Worm (Caenorhabditis elegans) whole organism, L1 larva: Measurements from ENCODE around the gene lin-1.
A peak's percentile ranks its signal among the peaks of the same experiment; 100 is the strongest.

Experiments
- C34B4.2 ChIP-seq: sonication (generic microtip); optimal IDR thresholded peaks from 2 replicates; lab custom pipeline; 2017; ENCODE audit warnings: mild to moderate bottlenecking, missing genetic modification characterization, missing compliant biosample characterization
- F16B12.6 ChIP-seq: fragments of 150-350 bp; optimal IDR thresholded peaks from 2 replicates; lab custom pipeline; 2014; ENCODE audit warnings: missing biosample characterization, missing genetic modification characterization
- Y116A8C.19 ChIP-seq: sonication (generic microtip); optimal IDR thresholded peaks from 2 replicates; lab custom pipeline; 2016; ENCODE audit warnings: missing compliant biosample characterization, missing genetic modification characterization, borderline replicate concordance
- alr-1 ChIP-seq: fragments of 200-800 bp; sonication (Bioruptor generic); optimal IDR thresholded peaks from 2 replicates; lab custom pipeline; 2018; ENCODE audit warnings: borderline replicate concordance, mild to moderate bottlenecking, missing genetic modification characterization, missing compliant biosample characterization
- ama-1 ChIP-seq: fragments of 150-350 bp; optimal IDR thresholded peaks from 2 replicates; lab custom pipeline; 2014
- blmp-1 ChIP-seq: fragments of 150-350 bp; optimal IDR thresholded peaks from 2 replicates; lab custom pipeline; 2014; ENCODE audit warnings: missing biosample characterization, missing genetic modification characterization
- ceh-82 ChIP-seq, 3 experiments: fragments of 150-350 bp in 1 of 3; sonication (generic microtip) in 2 of 3; optimal IDR thresholded peaks; 2 replicates each; lab custom pipeline; 2014 to 2017; ENCODE audit warnings: missing biosample characterization in 3 of 3, missing genetic modification characterization in 3 of 3
- ceh-88 ChIP-seq: fragments of 200-800 bp; sonication (Bioruptor generic); IDR thresholded peaks from 2 replicates; pipeline ENCODE4 v1.3.6; 2022; ENCODE audit warnings: missing genetic modification characterization, missing compliant biosample characterization
- ceh-90 ChIP-seq: sonication (generic microtip); optimal IDR thresholded peaks from 2 replicates; lab custom pipeline; 2016; ENCODE audit warnings: missing genetic modification characterization, missing compliant biosample characterization
- ces-1 ChIP-seq: fragments of 150-350 bp; optimal IDR thresholded peaks from 2 replicates; lab custom pipeline; 2014; ENCODE audit warnings: missing biosample characterization, missing genetic modification reagents, missing genetic modification characterization
- dpl-1 ChIP-seq, 3 experiments: fragments of 150-350 bp in 2 of 3; sonication (generic microtip) in 1 of 3; optimal IDR thresholded peaks; 2 replicates each; lab custom pipeline; 2014 to 2017; ENCODE audit warnings: missing biosample characterization in 3 of 3, missing genetic modification characterization in 3 of 3, missing genetic modification reagents in 3 of 3
- efl-1 ChIP-seq, 4 experiments: fragments of 150-350 bp; optimal IDR thresholded peaks in 3 of 4; peaks in 1 of 4; 1 replicate in 1 of 4; 2 replicates in 3 of 4; lab custom pipeline; 2014; ENCODE audit warnings: missing biosample characterization in 2 of 4, missing genetic modification characterization in 2 of 4, missing genetic modification reagents in 2 of 4
- efl-3 ChIP-seq: fragments of 200-800 bp; sonication (Bioruptor generic); optimal IDR thresholded peaks from 2 replicates; lab custom pipeline; 2018; ENCODE audit warnings: mild to moderate bottlenecking, missing genetic modification characterization, missing compliant biosample characterization
- egl-27 ChIP-seq, 2 experiments: fragments of 150-350 bp in 1 of 2; sonication (generic microtip); optimal IDR thresholded peaks; 3 replicates each; lab custom pipeline; 2017 to 2018; ENCODE audit warnings: missing biosample characterization in 2 of 2, missing genetic modification characterization in 2 of 2, missing genetic modification reagents in 2 of 2
- elt-3 ChIP-seq, 6 experiments: fragments of 150-350 bp in 1 of 6; sonication (generic microtip); optimal IDR thresholded peaks; 2 replicates each; lab custom pipeline; 2017 to 2018; ENCODE audit warnings: missing biosample characterization in 6 of 6, missing genetic modification characterization in 6 of 6, inconsistent platforms in 1 of 6
- ets-5 ChIP-seq: fragments of 200-800 bp; sonication (Bioruptor generic); IDR thresholded peaks from 2 replicates; pipeline ENCODE4 v1.3.6; 2022; ENCODE audit warnings: missing genetic modification characterization, missing compliant biosample characterization
- fkh-10 ChIP-seq: sonication (generic microtip); optimal IDR thresholded peaks from 2 replicates; lab custom pipeline; 2017; ENCODE audit warnings: missing biosample characterization, missing genetic modification reagents, missing genetic modification characterization
- fkh-4 ChIP-seq: sonication (generic microtip); optimal IDR thresholded peaks from 2 replicates; lab custom pipeline; 2016; ENCODE audit warnings: missing compliant biosample characterization, missing genetic modification characterization, borderline replicate concordance
- fkh-8 ChIP-seq: sonication (generic microtip); optimal IDR thresholded peaks from 2 replicates; lab custom pipeline; 2016; ENCODE audit warnings: mild to moderate bottlenecking, missing genetic modification characterization, missing compliant biosample characterization
- fos-1 ChIP-seq: fragments of 150-350 bp; optimal IDR thresholded peaks from 2 replicates; lab custom pipeline; 2014; ENCODE audit warnings: missing biosample characterization, missing genetic modification characterization
- hlh-4 ChIP-seq: sonication (generic microtip); optimal IDR thresholded peaks from 2 replicates; lab custom pipeline; 2016; ENCODE audit warnings: mild to moderate bottlenecking, missing genetic modification characterization, missing compliant biosample characterization
- hpl-2 ChIP-seq: fragments of 150-350 bp; optimal IDR thresholded peaks from 2 replicates; lab custom pipeline; 2014; ENCODE audit warnings: missing biosample characterization, missing genetic modification reagents, missing genetic modification characterization
- irx-1 ChIP-seq: sonication (generic microtip); optimal IDR thresholded peaks from 2 replicates; lab custom pipeline; 2016; ENCODE audit warnings: missing genetic modification characterization, missing compliant biosample characterization
- isw-1 ChIP-seq: fragments of 200-800 bp; sonication (Bioruptor generic); IDR thresholded peaks from 2 replicates; pipeline ENCODE4 v1.3.6; 2022; ENCODE audit warnings: missing genetic modification characterization, missing compliant biosample characterization
- lin-13 ChIP-seq: fragments of 150-350 bp; optimal IDR thresholded peaks from 2 replicates; lab custom pipeline; 2014; ENCODE audit warnings: missing biosample characterization, missing genetic modification reagents, missing genetic modification characterization
- lin-14 ChIP-seq: fragments of 200-800 bp; sonication (Bioruptor generic); optimal IDR thresholded peaks from 2 replicates; lab custom pipeline; 2018; ENCODE audit warnings: mild to moderate bottlenecking, missing genetic modification characterization, moderate library complexity, missing compliant biosample characterization
- lin-35 ChIP-seq, 2 experiments: fragments of 150-350 bp; optimal IDR thresholded peaks; 2 replicates each; lab custom pipeline; 2014; ENCODE audit warnings: missing biosample characterization in 2 of 2, missing genetic modification characterization in 2 of 2, missing genetic modification reagents in 2 of 2
- mab-9 ChIP-seq: fragments of 200-800 bp; sonication (Bioruptor generic); IDR thresholded peaks from 2 replicates; pipeline ENCODE4 v1.3.6; 2022; ENCODE audit warnings: missing genetic modification reagents, missing genetic modification characterization, missing compliant biosample characterization
- mep-1 ChIP-seq: fragments of 150-350 bp; optimal IDR thresholded peaks from 2 replicates; lab custom pipeline; 2014; ENCODE audit warnings: missing biosample characterization, missing genetic modification characterization
- nhr-12 ChIP-seq: sonication (generic microtip); optimal IDR thresholded peaks from 2 replicates; lab custom pipeline; 2017; ENCODE audit warnings: missing biosample characterization, missing genetic modification characterization
- nhr-20 ChIP-seq: sonication (generic microtip); optimal IDR thresholded peaks from 2 replicates; lab custom pipeline; 2016; ENCODE audit warnings: mild to moderate bottlenecking, missing genetic modification characterization, missing compliant biosample characterization
- nhr-237 ChIP-seq: fragments of 150-350 bp; optimal IDR thresholded peaks from 2 replicates; lab custom pipeline; 2014; ENCODE audit warnings: missing biosample characterization, missing genetic modification characterization
- nhr-76 ChIP-seq: sonication (generic microtip); optimal IDR thresholded peaks from 2 replicates; lab custom pipeline; 2017; ENCODE audit warnings: missing biosample characterization, missing genetic modification characterization
- nhr-77 ChIP-seq: fragments of 150-350 bp; optimal IDR thresholded peaks from 2 replicates; lab custom pipeline; 2014; ENCODE audit warnings: missing biosample characterization, missing genetic modification characterization
- pqm-1 ChIP-seq: sonication (generic microtip); optimal IDR thresholded peaks from 3 replicates; lab custom pipeline; 2017; ENCODE audit warnings: missing biosample characterization, missing genetic modification characterization
- rnt-1 ChIP-seq: sonication (generic microtip); optimal IDR thresholded peaks from 2 replicates; lab custom pipeline; 2016; ENCODE audit warnings: mild to moderate bottlenecking, missing genetic modification characterization, moderate library complexity, missing compliant biosample characterization
- skn-1 ChIP-seq: fragments of 150-350 bp; optimal IDR thresholded peaks from 2 replicates; lab custom pipeline; 2014; ENCODE audit warnings: missing biosample characterization, missing genetic modification characterization
- snpc-4 ChIP-seq: fragments of 150-350 bp; optimal IDR thresholded peaks from 2 replicates; lab custom pipeline; 2014; ENCODE audit warnings: missing biosample characterization, missing genetic modification characterization
- snu-23 ChIP-seq: sonication (generic microtip); optimal IDR thresholded peaks from 2 replicates; lab custom pipeline; 2016; ENCODE audit warnings: missing genetic modification characterization, missing compliant biosample characterization
- sox-4 ChIP-seq: sonication (generic microtip); optimal IDR thresholded peaks from 2 replicates; lab custom pipeline; 2016; ENCODE audit warnings: missing genetic modification characterization, missing compliant biosample characterization
- sptf-1 ChIP-seq: fragments of 150-350 bp; optimal IDR thresholded peaks from 2 replicates; lab custom pipeline; 2014; ENCODE audit warnings: missing biosample characterization, missing genetic modification characterization
- sup-37 ChIP-seq: fragments of 200-800 bp; sonication (Bioruptor generic); optimal IDR thresholded peaks from 2 replicates; lab custom pipeline; 2018; ENCODE audit warnings: mild to moderate bottlenecking, missing genetic modification characterization, missing compliant biosample characterization
- tbx-2 ChIP-seq: sonication (generic microtip); optimal IDR thresholded peaks from 2 replicates; lab custom pipeline; 2016; ENCODE audit warnings: missing genetic modification characterization, missing compliant biosample characterization
- unc-98 ChIP-seq: fragments of 200-800 bp; sonication (Bioruptor generic); IDR thresholded peaks from 2 replicates; pipeline ENCODE4 v1.3.6; 2022; ENCODE audit warnings: missing genetic modification characterization, missing compliant biosample characterization
- xbp-1 ChIP-seq: sonication (generic microtip); optimal IDR thresholded peaks from 2 replicates; lab custom pipeline; 2016; ENCODE audit warnings: missing genetic modification characterization, missing compliant biosample characterization
- zip-4 ChIP-seq: fragments of 200-800 bp; sonication (Bioruptor generic); optimal IDR thresholded peaks from 2 replicates; lab custom pipeline; 2018; ENCODE audit warnings: mild to moderate bottlenecking, missing genetic modification characterization, moderate library complexity, missing compliant biosample characterization
- ztf-11 ChIP-seq, 2 experiments: sonication (generic microtip); optimal IDR thresholded peaks; 2 replicates each; lab custom pipeline; 2016 to 2017; ENCODE audit warnings: missing genetic modification characterization in 2 of 2, missing biosample characterization in 1 of 2, missing compliant biosample characterization in 1 of 2

lin-1 gene

DNA sequence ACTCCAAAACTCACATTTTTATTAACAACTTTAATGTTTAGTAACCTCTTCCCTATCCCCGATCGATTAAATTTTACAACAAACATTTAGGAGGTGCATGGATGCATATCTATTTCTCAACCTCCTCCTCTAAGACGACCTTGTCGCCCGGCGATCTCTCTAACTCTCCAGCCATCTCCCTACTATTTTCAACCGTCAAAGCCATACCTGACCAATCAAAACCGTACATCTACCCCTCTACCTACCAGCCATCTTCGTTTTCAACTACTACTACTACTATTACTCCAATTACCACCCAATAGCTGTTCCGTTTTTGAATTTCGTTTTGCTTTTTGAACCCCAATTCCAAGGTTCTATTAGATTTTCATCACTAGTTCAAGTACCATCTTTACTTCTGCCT is 21.5 kb upstream of the lin-1 start:
- TF ChIP-seq blmp-1 (peak; percentile 62), lin-14 (peak; percentile 28), fkh-10 (GFP tag; lab: Kevin White, UChicago) (no peak), mep-1 (tag; lab: Kevin White, UChicago) (peak; percentile 10), elt-3 (tag; optimal IDR thresholded peaks at IDR 0.05; lab: Kevin White, UChicago) (peak in 2 of 6 experiments; percentile 1 to 38), snu-23 (GFP tag; lab: Kevin White, UChicago) (peak; percentile 24), nhr-77 (tag; lab: Kevin White, UChicago) (no peak)

DNA sequence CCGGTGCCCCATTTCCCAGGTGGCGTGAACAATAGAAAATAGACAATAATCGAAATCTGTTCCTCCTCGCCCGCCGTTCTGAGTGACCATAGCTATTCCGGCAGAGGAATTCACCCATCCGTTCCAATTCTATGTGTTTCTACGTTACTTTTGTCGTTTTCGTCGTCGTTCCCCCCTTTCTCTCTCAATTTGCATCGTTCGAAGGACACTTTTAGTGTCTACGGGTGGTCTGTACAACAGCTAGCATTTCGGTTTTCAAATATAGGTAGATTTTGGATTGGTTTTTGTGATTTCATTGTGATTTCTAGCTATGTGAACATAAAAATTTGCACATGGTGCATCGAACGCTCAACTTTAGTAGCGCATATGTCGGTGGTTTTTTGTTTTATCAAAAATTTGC is 19.9 kb upstream of the lin-1 start:
- TF ChIP-seq nhr-237: no peak
- TF ChIP-seq Y116A8C.19 (tag; lab: Kevin White, UChicago): no peak
- no peak for TF ChIP-seq sptf-1
- no peak for TF ChIP-seq alr-1 (tag; lab: Kevin White, UChicago)
- no peak for TF ChIP-seq nhr-77 (tag; lab: Kevin White, UChicago)
- no peak for TF ChIP-seq ces-1 (GFP tag; lab: Kevin White, UChicago)
- TF ChIP-seq lin-13: no peak
- TF ChIP-seq nhr-20 (tag; lab: Kevin White, UChicago): no peak
- TF ChIP-seq hlh-4 (tag; lab: Kevin White, UChicago): no peak
- TF ChIP-seq ztf-11 (tag; optimal IDR thresholded peaks at IDR 0.05; lab: Kevin White, UChicago): no peak
- no peak for TF ChIP-seq rnt-1 (tag; lab: Kevin White, UChicago)
- TF ChIP-seq C34B4.2 (tag; lab: Kevin White, UChicago): no peak
- no peak for TF ChIP-seq snpc-4 (tag; lab: Kevin White, UChicago)
- TF ChIP-seq ceh-90 (tag; lab: Kevin White, UChicago): no peak
- TF ChIP-seq elt-3 (tag; optimal IDR thresholded peaks at IDR 0.05; lab: Kevin White, UChicago): no peak
- no peak for TF ChIP-seq irx-1 (tag; lab: Kevin White, UChicago)
- TF ChIP-seq nhr-12 (tag; lab: Kevin White, UChicago): no peak
- no peak for TF ChIP-seq dpl-1 (GFP tag; optimal IDR thresholded peaks at IDR 0.05; lab: Kevin White, UChicago)

DNA sequence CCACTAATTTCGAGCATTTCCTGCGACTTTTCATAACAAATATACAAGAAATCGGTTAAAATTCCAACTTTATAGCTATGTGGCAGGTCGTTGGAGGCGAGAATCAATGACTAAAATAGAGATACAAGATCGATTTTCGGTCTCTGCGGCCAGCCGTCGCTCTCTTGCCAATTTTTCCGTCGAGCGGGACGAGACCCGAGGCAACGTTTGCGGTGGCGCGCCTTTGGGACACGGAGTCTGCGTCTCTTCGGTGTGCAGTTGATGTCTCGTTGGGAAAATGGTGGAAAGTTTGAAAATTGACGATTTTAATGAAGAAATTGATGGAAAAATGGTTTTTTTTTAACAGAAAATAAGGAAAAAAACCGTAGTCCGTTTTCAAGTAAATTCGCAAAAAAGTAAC is 16.7 kb upstream of the lin-1 start:
- peak; percentile 81 to 92 for TF ChIP-seq lin-35 (GFP tag; optimal IDR thresholded peaks at IDR 0.05; lab: Kevin White, UChicago)
- TF ChIP-seq nhr-76 (tag; lab: Kevin White, UChicago): no peak
- TF ChIP-seq efl-1 (optimal IDR thresholded peaks at IDR 0.05; lab: Kevin White, UChicago): peak; percentile 74 to 80
- TF ChIP-seq efl-1 (GFP tag; optimal IDR thresholded peaks at IDR 0.05 in 1 of 2; lab: Kevin White, UChicago): peak; percentile 79 to 97
- peak; percentile 11 to 82 (median 29) for TF ChIP-seq ceh-82 (tag; optimal IDR thresholded peaks at IDR 0.05; lab: Kevin White, UChicago)
- TF ChIP-seq unc-98 (GFP tag; lab: Robert Waterston, UW): no peak
- TF ChIP-seq nhr-237: peak; percentile 52
- no peak for TF ChIP-seq C34B4.2 (tag; lab: Kevin White, UChicago)
- peak; percentile 22 for TF ChIP-seq tbx-2 (tag; lab: Kevin White, UChicago)
- TF ChIP-seq nhr-77 (tag; lab: Kevin White, UChicago): no peak
- peak; percentile 9 for TF ChIP-seq blmp-1
- no peak for TF ChIP-seq efl-3
- peak; percentile 84 for TF ChIP-seq snu-23 (GFP tag; lab: Kevin White, UChicago)
- no peak for TF ChIP-seq mab-9 (GFP tag; lab: Robert Waterston, UW)
- TF ChIP-seq skn-1 (tag; lab: Kevin White, UChicago): no peak
- TF ChIP-seq irx-1 (tag; lab: Kevin White, UChicago): no peak
- TF ChIP-seq ets-5 (GFP tag; lab: Robert Waterston, UW): no peak
- peak in 3 of 6 experiments; percentile 20 to 30 (median 27) for TF ChIP-seq elt-3 (tag; optimal IDR thresholded peaks at IDR 0.05; lab: Kevin White, UChicago)
- no peak for TF ChIP-seq ama-1 (lab: Kevin White, UChicago)
- TF ChIP-seq hpl-2: no peak
- no peak for TF ChIP-seq fkh-4 (tag; lab: Kevin White, UChicago)
- no peak for TF ChIP-seq sup-37
- no peak for TF ChIP-seq fkh-10 (GFP tag; lab: Kevin White, UChicago)
- TF ChIP-seq sox-4 (tag; lab: Kevin White, UChicago): no peak
- no peak for TF ChIP-seq alr-1 (tag; lab: Kevin White, UChicago)
- no peak for TF ChIP-seq fkh-8 (tag; lab: Kevin White, UChicago)
- no peak for TF ChIP-seq nhr-12 (tag; lab: Kevin White, UChicago)
- no peak for TF ChIP-seq zip-4 (GFP tag; lab: Kevin White, UChicago)
- TF ChIP-seq pqm-1 (tag; lab: Kevin White, UChicago): no peak
- 0 out of 2 replicates have a peak, but pooled peaks have one; percentile 12 for TF ChIP-seq ceh-88 (GFP tag; lab: Robert Waterston, UW)
- TF ChIP-seq isw-1: peak; percentile 23; the same call in 1 of the 2 replicates
- no peak for TF ChIP-seq egl-27 (tag; optimal IDR thresholded peaks at IDR 0.05; lab: Kevin White, UChicago)
- TF ChIP-seq fos-1 (tag; lab: Kevin White, UChicago): no peak
- TF ChIP-seq F16B12.6 (tag; lab: Kevin White, UChicago): peak; percentile 14
- no peak for TF ChIP-seq ces-1 (GFP tag; lab: Kevin White, UChicago)
- TF ChIP-seq ztf-11 (tag; optimal IDR thresholded peaks at IDR 0.05; lab: Kevin White, UChicago): no peak
- TF ChIP-seq xbp-1: peak; percentile 32
